Worm (Caenorhabditis elegans) whole organism, L2 larva: ENCODE measurements around the gene sri-20.
A peak's percentile ranks its signal among the peaks of the same experiment; 100 is the strongest.

ENCODE experiments used
- C34F6.9 ChIP-seq: fragments of 150-350 bp; optimal IDR thresholded peaks from 2 replicates; lab custom pipeline; 2014; ENCODE audit warnings: missing biosample characterization, missing genetic modification characterization
- F13H6.1 ChIP-seq: sonication (generic microtip); optimal IDR thresholded peaks from 2 replicates; lab custom pipeline; 2016; ENCODE audit warnings: missing genetic modification characterization, missing compliant biosample characterization
- R02D3.7 ChIP-seq: fragments of 150-350 bp; optimal IDR thresholded peaks from 2 replicates; lab custom pipeline; 2014; ENCODE audit warnings: missing biosample characterization, missing genetic modification characterization
- Y55F3AM.14 ChIP-seq: fragments of 200-800 bp; sonication (Bioruptor generic); optimal IDR thresholded peaks from 2 replicates; lab custom pipeline; 2018; ENCODE audit warnings: mild to moderate bottlenecking, missing genetic modification characterization, missing compliant biosample characterization
- alr-1 ChIP-seq: fragments of 150-350 bp; optimal IDR thresholded peaks from 2 replicates; lab custom pipeline; 2014; ENCODE audit warnings: missing biosample characterization, missing genetic modification characterization
- ceh-16 ChIP-seq: fragments of 150-350 bp; optimal IDR thresholded peaks from 2 replicates; lab custom pipeline; 2014; ENCODE audit warnings: missing biosample characterization, missing genetic modification characterization
- dmd-4 ChIP-seq: sonication (generic microtip); optimal IDR thresholded peaks from 2 replicates; lab custom pipeline; 2017; ENCODE audit warnings: missing biosample characterization, missing genetic modification characterization
- elt-3 ChIP-seq: sonication (generic microtip); optimal IDR thresholded peaks from 2 replicates; lab custom pipeline; 2017; ENCODE audit warnings: missing biosample characterization, missing genetic modification characterization
- fos-1 ChIP-seq: fragments of 150-350 bp; optimal IDR thresholded peaks from 2 replicates; lab custom pipeline; 2014; ENCODE audit warnings: missing biosample characterization, missing genetic modification characterization
- gmeb-1 ChIP-seq: fragments of 150-350 bp; optimal IDR thresholded peaks from 2 replicates; lab custom pipeline; 2014; ENCODE audit warnings: missing biosample characterization, missing genetic modification characterization
- lin-11 ChIP-seq: fragments of 150-350 bp; sonication (generic microtip); optimal IDR thresholded peaks from 2 replicates; lab custom pipeline; 2014; ENCODE audit warnings: missing biosample characterization, missing genetic modification characterization, inconsistent platforms, mixed read lengths
- lin-13 ChIP-seq: fragments of 150-350 bp; optimal IDR thresholded peaks from 2 replicates; lab custom pipeline; 2014; ENCODE audit warnings: missing biosample characterization, missing genetic modification reagents, missing genetic modification characterization
- lin-39 ChIP-seq: fragments of 150-350 bp; optimal IDR thresholded peaks from 2 replicates; lab custom pipeline; 2014; ENCODE audit warnings: missing biosample characterization, missing genetic modification reagents, missing genetic modification characterization
- lsy-2 ChIP-seq, 2 experiments: fragments of 150-350 bp in 1 of 2; sonication (generic microtip) in 1 of 2; optimal IDR thresholded peaks; 2 replicates each; lab custom pipeline; 2014 to 2017; ENCODE audit warnings: missing biosample characterization in 2 of 2, missing genetic modification characterization in 2 of 2
- mbf-1 ChIP-seq: sonication (generic microtip); optimal IDR thresholded peaks from 2 replicates; lab custom pipeline; 2017; ENCODE audit warnings: missing biosample characterization, missing genetic modification characterization
- mdl-1 ChIP-seq, 2 experiments: fragments of 150-350 bp in 1 of 2; sonication (generic microtip) in 1 of 2; optimal IDR thresholded peaks; 2 replicates each; lab custom pipeline; 2017; ENCODE audit warnings: missing biosample characterization in 2 of 2, missing genetic modification characterization in 2 of 2
- nhr-10 ChIP-seq: sonication (generic microtip); optimal IDR thresholded peaks from 2 replicates; lab custom pipeline; 2017; ENCODE audit warnings: missing biosample characterization, missing genetic modification characterization
- nhr-11 ChIP-seq: fragments of 150-350 bp; optimal IDR thresholded peaks from 2 replicates; lab custom pipeline; 2014; ENCODE audit warnings: missing biosample characterization, missing genetic modification characterization
- nhr-12 ChIP-seq: fragments of 150-350 bp; optimal IDR thresholded peaks from 2 replicates; lab custom pipeline; 2014; ENCODE audit warnings: missing biosample characterization, missing genetic modification characterization
- nhr-23 ChIP-seq: fragments of 150-350 bp; optimal IDR thresholded peaks from 2 replicates; lab custom pipeline; 2014; ENCODE audit warnings: missing biosample characterization, missing genetic modification reagents, missing genetic modification characterization
- nhr-237 ChIP-seq: fragments of 150-350 bp; optimal IDR thresholded peaks from 2 replicates; lab custom pipeline; 2014; ENCODE audit warnings: missing biosample characterization, missing genetic modification characterization
- nhr-25 ChIP-seq: fragments of 150-350 bp; sonication (generic microtip); optimal IDR thresholded peaks from 3 replicates; lab custom pipeline; 2014; ENCODE audit warnings: missing biosample characterization, missing genetic modification characterization
- peb-1 ChIP-seq: fragments of 150-350 bp; optimal IDR thresholded peaks from 2 replicates; lab custom pipeline; 2014; ENCODE audit warnings: missing biosample characterization, missing genetic modification characterization
- sem-4 ChIP-seq: fragments of 150-350 bp; optimal IDR thresholded peaks from 2 replicates; lab custom pipeline; 2014; ENCODE audit warnings: missing biosample characterization, missing genetic modification reagents, missing genetic modification characterization
- sma-3 ChIP-seq: sonication (generic microtip); optimal IDR thresholded peaks from 2 replicates; lab custom pipeline; 2016; ENCODE audit warnings: missing genetic modification reagents, missing genetic modification characterization, missing compliant biosample characterization
- sma-9 ChIP-seq, 2 experiments: fragments of 150-350 bp in 1 of 2; sonication (generic microtip) in 1 of 2; optimal IDR thresholded peaks; 2 replicates each; lab custom pipeline; 2014 to 2016; ENCODE audit warnings: missing genetic modification characterization in 2 of 2, mild to moderate bottlenecking in 1 of 2, missing biosample characterization in 1 of 2, missing compliant biosample characterization in 1 of 2, missing genetic modification reagents in 1 of 2, moderate library complexity in 1 of 2
- snpc-4 ChIP-seq: fragments of 150-350 bp; optimal IDR thresholded peaks from 2 replicates; lab custom pipeline; 2014; ENCODE audit warnings: missing biosample characterization, missing genetic modification characterization
- unc-62 ChIP-seq: fragments of 150-350 bp; optimal IDR thresholded peaks from 2 replicates; lab custom pipeline; 2014; ENCODE audit warnings: missing biosample characterization, missing genetic modification reagents, missing genetic modification characterization
- zag-1 ChIP-seq: fragments of 150-350 bp; optimal IDR thresholded peaks from 2 replicates; lab custom pipeline; 2014; ENCODE audit warnings: missing biosample characterization, missing genetic modification characterization
- ztf-11 ChIP-seq: sonication (generic microtip); optimal IDR thresholded peaks from 2 replicates; lab custom pipeline; 2017; ENCODE audit warnings: missing biosample characterization, missing genetic modification characterization
- ztf-4 ChIP-seq: fragments of 150-350 bp; optimal IDR thresholded peaks from 2 replicates; lab custom pipeline; 2014; ENCODE audit warnings: missing biosample characterization, missing genetic modification characterization

Gene sri-20

DNA sequence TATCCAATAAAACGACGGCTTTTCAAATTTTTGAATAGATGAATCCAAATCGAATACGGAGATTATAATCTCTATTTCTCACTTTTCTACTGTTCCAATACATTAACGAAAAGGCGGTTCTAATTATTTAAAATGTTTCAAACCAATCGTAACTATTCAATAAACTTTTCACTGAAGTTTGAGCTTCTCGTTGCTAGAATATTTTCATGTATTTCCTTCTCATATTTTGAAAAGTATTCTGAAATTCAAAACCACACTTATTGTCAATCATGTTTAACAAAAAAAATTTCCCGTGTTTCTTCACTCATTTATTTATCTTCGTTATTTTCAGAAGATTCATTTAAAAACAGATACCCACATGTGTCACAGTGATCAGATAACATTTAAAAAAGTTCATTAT lies 34.4 kb downstream of the sri-20 start, which contains the start of gene F15H10.8:
Gene F15H10.8 (minus strand): TSS at position 101 of the 400 bp plus-strand sequence.
- TF ChIP-seq alr-1 (no peak), F13H6.1 (tag; lab: Kevin White, UChicago) (no peak), lin-13 (GFP tag; lab: Kevin White, UChicago) (no peak), lin-11 (tag; lab: Kevin White, UChicago) (no peak), nhr-25 (no peak), nhr-12 (tag; lab: Kevin White, UChicago) (no peak), nhr-11 (tag; lab: Kevin White, UChicago) (no peak), unc-62 (GFP tag; lab: Kevin White, UChicago) (no peak), fos-1 (no peak)
- TF ChIP-seq, all 48 proteins: peak for 0

DNA sequence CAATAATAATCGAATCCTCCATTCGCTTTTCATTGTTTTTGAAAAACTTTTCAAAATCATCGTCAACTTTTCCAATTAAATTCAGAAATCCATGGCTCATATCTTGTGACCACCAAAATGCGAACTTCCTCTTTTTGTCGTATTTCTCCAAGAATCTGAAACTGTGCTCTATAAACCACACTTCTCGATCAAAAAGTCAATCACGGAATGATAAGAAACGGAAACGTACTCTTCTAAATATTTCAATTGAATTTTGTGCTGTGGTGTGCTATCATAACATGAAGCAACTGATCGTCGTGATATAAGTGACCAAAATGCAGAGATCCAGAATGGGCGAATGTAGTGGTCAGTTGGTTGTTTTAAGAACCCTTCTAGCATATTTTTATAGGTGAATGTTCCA lies 36.3 kb downstream of the sri-20 start:
- TF ChIP-seq fos-1 (peak; percentile 29), C34F6.9 (tag; lab: Kevin White, UChicago) (no peak)

DNA sequence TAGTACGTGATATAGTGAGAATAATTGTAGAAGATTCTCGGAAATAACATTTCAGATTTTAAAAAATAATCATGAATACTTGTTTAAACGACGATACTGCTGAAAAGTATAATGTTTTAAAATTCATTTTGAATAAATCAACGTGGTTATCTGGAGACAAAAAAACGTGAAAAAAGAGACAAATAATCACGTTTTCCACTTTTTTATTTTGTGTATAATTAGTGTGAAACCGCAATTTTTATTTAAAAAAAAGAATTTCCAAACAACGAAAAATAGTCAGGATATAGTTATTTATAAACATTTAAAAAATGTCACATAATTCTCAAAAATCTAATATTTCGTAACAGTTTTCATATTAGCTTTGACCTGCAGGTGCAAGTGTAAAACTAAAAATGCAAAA lies 38.0 kb downstream of the sri-20 start, which contains the start of gene F15H10.7:
Gene F15H10.7 (minus strand): TSS at position 101 of the 400 bp plus-strand sequence.
- no peak for TF ChIP-seq gmeb-1 (tag; lab: Kevin White, UChicago)
- TF ChIP-seq, all 48 proteins: peak for 0

DNA sequence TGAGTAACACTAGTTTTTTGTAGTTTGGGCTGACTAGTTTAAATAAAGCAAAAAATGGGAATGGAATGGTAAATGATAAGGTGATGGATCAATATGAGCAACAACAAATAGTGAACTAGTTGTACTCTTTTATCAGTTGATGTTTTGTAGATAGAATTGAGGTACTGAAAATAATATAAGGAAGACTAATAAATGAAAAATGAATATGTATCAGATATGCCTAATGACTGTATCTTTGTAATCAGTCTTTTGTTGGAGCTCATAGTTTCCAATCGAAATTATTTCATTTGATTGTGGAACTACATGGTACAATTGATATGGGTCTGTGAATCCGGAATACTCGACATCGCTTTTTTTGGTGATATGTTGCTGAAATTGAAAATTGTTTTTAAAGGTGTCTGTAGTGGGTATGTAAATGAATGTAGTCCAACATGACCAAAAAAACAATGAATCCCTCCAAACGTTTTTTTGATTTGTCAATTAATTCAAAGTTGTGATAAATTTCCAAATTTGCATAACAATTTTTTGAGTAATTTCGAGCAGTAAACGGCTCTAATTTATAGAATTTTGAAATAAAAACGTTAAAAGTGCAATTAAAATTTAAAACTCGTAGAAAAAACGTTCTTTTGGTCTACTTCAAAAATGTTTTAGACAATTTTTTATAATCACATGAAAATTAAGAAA lies 41.8 kb downstream of the sri-20 start, which contains the start of gene F15H10.12:
Gene F15H10.12 (minus strand): TSS at position 51 of the 684 bp plus-strand sequence.
- no peak for TF ChIP-seq dmd-4 (tag; lab: Kevin White, UChicago)
- TF ChIP-seq mdl-1 (tag; optimal IDR thresholded peaks at IDR 0.05; lab: Kevin White, UChicago) = no peak
- TF ChIP-seq mbf-1 (tag; lab: Kevin White, UChicago) = no peak
- TF ChIP-seq ceh-16 (tag; lab: Kevin White, UChicago) = no peak
- no peak for TF ChIP-seq Y55F3AM.14 (GFP tag; lab: Kevin White, UChicago)
- no peak for TF ChIP-seq lin-11 (tag; lab: Kevin White, UChicago)
- no peak for TF ChIP-seq peb-1 (tag; lab: Kevin White, UChicago)
- no peak for TF ChIP-seq C34F6.9 (tag; lab: Kevin White, UChicago)
- no peak for TF ChIP-seq fos-1
- no peak for TF ChIP-seq F13H6.1 (tag; lab: Kevin White, UChicago)
- TF ChIP-seq ztf-4 (tag; lab: Kevin White, UChicago) = no peak
- TF ChIP-seq nhr-237 (tag; lab: Kevin White, UChicago) = no peak
- TF ChIP-seq sma-9 (GFP tag; optimal IDR thresholded peaks at IDR 0.05; lab: Kevin White, UChicago) = no peak
- no peak for TF ChIP-seq sma-9 (tag; optimal IDR thresholded peaks at IDR 0.05; lab: Kevin White, UChicago)
- TF ChIP-seq R02D3.7 = no peak
- TF ChIP-seq unc-62 (GFP tag; lab: Kevin White, UChicago) = no peak
- no peak for TF ChIP-seq nhr-10 (tag; lab: Kevin White, UChicago)

DNA sequence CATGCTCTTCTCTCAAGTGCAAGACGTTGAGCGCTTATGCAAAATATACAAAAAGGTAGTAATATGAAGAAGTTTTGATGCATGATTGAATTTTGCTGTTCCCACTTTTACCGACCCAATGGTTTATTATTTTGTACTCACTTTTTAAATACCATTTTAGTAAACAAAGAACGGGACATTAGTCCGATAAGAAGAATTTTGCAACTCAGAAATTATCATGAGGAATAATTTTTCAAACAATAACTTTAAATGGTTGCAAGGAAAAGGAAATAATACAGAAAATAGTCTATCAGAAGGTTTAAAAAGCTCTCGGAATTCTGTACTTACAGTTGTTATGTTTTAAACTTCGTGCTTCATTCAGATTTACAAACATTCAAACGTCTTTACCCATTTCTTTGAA lies 46.3 kb downstream of the sri-20 start, which contains the start of gene F15H10.9:
Gene F15H10.9 (minus strand): TSS at position 101 of the 400 bp plus-strand sequence.
- no peak for TF ChIP-seq sem-4 (tag; lab: Kevin White, UChicago)
- TF ChIP-seq lin-39 = no peak
- TF ChIP-seq sma-3 (GFP tag; lab: Kevin White, UChicago) = no peak
- no peak for TF ChIP-seq peb-1 (tag; lab: Kevin White, UChicago)
- no peak for TF ChIP-seq C34F6.9 (tag; lab: Kevin White, UChicago)
- no peak for TF ChIP-seq gmeb-1 (tag; lab: Kevin White, UChicago)
- TF ChIP-seq fos-1 = no peak
- TF ChIP-seq snpc-4 (tag; lab: Kevin White, UChicago) = no peak
- no peak for TF ChIP-seq ztf-11 (tag; lab: Kevin White, UChicago)
- no peak for TF ChIP-seq nhr-237 (tag; lab: Kevin White, UChicago)
- TF ChIP-seq nhr-23 (tag; lab: Kevin White, UChicago) = no peak
- no peak for TF ChIP-seq zag-1 (tag; lab: Kevin White, UChicago)
- TF ChIP-seq ceh-16 (tag; lab: Kevin White, UChicago) = no peak
- TF ChIP-seq dmd-4 (tag; lab: Kevin White, UChicago) = no peak
- TF ChIP-seq lsy-2 (tag; optimal IDR thresholded peaks at IDR 0.05; lab: Kevin White, UChicago) = no peak
- TF ChIP-seq elt-3 (tag; lab: Kevin White, UChicago) = no peak
- no peak for TF ChIP-seq R02D3.7
